Fruit fly (Drosophila melanogaster): ENCODE results near the gene Gnmt.

Gene Gnmt

DNA sequence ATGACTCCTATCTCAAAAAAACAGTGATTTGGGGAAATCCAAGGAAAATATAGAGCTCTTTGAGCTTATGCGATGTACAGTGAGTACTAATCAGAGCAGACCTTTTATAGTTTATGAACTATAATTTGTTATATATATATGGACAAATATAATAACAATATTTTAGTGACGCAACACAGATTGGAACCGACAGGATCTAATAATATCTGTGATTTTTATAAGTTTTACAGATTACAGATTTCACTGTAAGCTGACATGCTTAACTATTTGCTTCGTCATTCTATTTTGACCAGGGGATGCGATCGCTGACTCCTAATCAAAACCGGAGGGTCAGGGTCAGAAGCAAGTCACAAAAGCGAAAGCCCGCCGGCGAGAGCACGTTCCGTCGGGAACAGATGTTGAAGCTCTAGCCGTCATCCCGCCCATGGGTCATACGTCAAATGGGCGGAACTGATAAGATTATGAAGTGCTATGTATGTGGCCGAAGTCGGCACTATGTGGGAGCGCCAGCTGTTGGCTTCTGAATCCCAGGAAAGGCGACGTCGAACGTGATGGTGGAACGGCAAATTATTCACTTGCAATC is at the start of gene Gnmt:
TSS of gene Gnmt (plus strand) at position 568 of the 583 bp plus-strand sequence.
- TF ChIP-seq ttk (optimal IDR thresholded peaks at IDR 0.05), result no peak
- TF ChIP-seq psq (optimal IDR thresholded peaks at IDR 0.05), result no peak
- no peak for TF ChIP-seq insv (optimal IDR thresholded peaks at IDR 0.05)
- no peak for TF ChIP-seq h (optimal IDR thresholded peaks at IDR 0.05)
- TF ChIP-seq Sin3A (optimal IDR thresholded peaks at IDR 0.05), result no peak
- no peak for TF ChIP-seq Myc (optimal IDR thresholded peaks at IDR 0.05)

DNA sequence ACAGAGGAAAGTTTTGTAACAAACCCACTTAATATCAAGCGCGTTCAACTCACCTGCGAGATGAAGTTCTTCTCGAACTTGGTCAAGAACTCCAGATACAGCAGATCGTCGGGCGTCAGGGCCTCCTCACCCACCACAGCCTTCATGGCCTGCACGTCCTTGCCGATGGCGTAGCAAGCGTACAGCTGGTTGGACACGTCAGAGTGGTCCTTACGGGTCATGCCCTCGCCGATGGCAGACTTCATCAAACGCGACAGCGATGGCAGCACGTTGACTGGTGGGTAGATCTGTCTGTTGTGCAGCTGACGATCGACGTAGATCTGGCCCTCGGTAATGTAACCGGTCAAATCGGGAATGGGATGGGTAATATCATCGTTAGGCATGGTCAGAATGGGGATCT is 49.5 kb upstream of the Gnmt start:
- TF ChIP-seq ttk (optimal IDR thresholded peaks at IDR 0.05) (no peak), psq (optimal IDR thresholded peaks at IDR 0.05) (no peak), Sin3A (optimal IDR thresholded peaks at IDR 0.05) (no peak), insv (optimal IDR thresholded peaks at IDR 0.05) (no peak), Myc (optimal IDR thresholded peaks at IDR 0.05) (no peak), h (optimal IDR thresholded peaks at IDR 0.05) (no peak)

DNA sequence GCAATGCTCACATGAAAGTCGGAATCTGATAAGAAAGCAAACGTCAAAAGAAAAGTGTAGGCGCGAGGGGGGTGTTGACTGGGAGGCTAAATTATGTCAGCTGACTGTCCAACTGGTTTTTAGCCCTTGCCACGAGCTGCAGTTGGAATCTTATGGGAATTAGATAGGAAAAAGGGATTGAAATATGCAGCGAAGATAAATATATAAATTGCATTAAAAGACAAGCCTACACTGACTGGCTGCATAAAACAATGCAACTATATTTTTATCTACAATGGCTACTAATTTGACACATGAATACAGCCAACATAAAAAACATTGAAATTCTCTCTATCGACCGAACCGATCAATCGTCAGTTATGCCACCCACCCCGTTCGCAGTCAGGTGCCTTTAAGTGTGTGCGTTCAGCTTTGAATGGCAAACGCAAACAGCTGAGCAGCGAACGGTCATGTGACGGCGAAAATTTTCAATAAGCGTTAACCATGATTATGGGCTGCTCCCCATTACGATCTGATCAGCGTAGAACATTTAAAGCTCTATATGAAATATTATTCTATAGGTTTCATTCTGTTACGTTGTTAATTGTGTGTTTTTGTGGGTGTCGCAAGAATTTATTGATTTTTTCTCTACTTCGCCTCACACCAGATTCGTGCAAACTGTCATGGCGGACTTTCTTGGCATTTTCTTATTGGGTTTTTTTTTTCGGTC is 47.6 kb upstream of the Gnmt start:
- no peak for TF ChIP-seq Sin3A (optimal IDR thresholded peaks at IDR 0.05)
- peak; percentile 86 for TF ChIP-seq psq (optimal IDR thresholded peaks at IDR 0.05)

DNA sequence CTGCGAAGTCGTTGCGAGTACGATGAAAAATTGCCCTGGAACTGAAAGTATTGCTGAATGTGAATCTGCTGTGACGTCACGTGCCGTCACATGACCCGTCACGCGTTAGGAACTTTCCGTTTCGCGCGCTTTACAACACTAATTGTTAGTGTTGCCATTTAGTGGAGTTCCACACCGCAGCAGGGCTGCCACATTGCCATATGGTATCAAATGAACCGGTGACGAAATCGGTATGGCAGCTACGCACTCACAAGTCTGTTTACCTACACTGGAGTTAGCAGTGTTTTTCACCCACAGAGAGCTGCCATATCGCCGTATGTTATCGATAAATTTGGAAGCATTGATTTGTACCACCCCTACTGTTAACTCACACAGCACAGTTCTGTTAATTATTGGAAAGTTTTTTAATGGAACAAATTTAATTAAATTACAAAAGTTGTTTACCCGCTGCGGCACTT is 46.7 kb upstream of the Gnmt start, which contains the start of the genes Vha55 and Snx3:
TSS of gene Vha55 (minus strand) at position 139 of the 458 bp plus-strand sequence.
TSS of gene Snx3 (plus strand) at position 341 of the 458 bp plus-strand sequence.
- TF ChIP-seq h (optimal IDR thresholded peaks at IDR 0.05) (no peak), Sin3A (optimal IDR thresholded peaks at IDR 0.05) (no peak), ttk (optimal IDR thresholded peaks at IDR 0.05) (no peak), insv (optimal IDR thresholded peaks at IDR 0.05) (no peak), psq (optimal IDR thresholded peaks at IDR 0.05) (no peak), Myc (optimal IDR thresholded peaks at IDR 0.05) (no peak)

DNA sequence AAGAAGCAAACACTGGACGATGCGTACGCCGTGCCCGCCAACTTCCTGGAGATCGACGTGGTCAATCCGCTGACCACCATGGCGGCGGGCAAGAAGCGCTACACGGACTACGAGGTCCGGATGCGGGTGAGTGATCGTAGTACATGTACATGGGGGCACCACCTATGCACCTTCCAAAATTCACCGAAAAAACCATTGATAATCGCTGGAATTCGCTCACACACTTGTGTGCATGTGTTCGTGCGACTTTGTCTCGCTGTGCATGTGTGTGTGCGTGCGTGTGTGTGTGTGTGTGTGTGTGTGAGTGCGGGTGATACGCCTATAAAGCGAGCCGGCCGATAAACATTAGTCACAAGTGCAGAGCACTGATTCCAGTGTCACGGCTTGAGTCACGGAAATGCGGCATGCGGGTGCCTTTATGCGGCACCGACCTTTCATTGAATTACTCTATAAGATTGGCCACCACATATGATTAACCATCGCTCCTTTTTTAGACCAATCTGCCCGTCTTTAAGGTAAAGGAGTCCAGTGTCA is 45.9 kb upstream of the Gnmt start:
- TF ChIP-seq Myc (optimal IDR thresholded peaks at IDR 0.05), result no peak
- TF ChIP-seq Sin3A (optimal IDR thresholded peaks at IDR 0.05), result no peak
- no peak for TF ChIP-seq psq (optimal IDR thresholded peaks at IDR 0.05)
- TF ChIP-seq insv (optimal IDR thresholded peaks at IDR 0.05), result no peak
- no peak for TF ChIP-seq h (optimal IDR thresholded peaks at IDR 0.05)
- no peak for TF ChIP-seq ttk (optimal IDR thresholded peaks at IDR 0.05)

DNA sequence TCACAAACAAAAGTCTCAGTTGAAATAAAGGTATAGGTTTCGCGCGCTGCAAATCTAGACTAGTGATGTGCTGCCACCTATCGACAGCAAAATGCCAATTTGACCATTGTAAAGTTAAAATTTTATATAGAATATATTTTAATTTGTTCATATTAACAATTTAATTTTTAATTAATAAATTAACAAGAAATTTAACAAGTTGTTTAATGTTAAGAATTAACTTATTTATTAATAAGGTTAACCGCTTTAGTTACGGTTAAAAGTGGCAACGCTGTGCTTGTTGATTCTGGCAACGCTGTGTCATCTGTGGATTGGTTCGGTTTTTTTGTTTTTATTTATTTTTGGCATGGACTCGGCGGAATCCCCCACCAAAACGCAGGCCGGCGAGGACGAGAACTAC is 44.0 kb upstream of the Gnmt start, which contains the start of gene Not10:
TSS of gene Not10 (plus strand) at position 279 of the 400 bp plus-strand sequence.
- TF ChIP-seq ttk (optimal IDR thresholded peaks at IDR 0.05) (no peak), psq (optimal IDR thresholded peaks at IDR 0.05) (no peak), h (optimal IDR thresholded peaks at IDR 0.05) (no peak), insv (optimal IDR thresholded peaks at IDR 0.05) (no peak), Myc (optimal IDR thresholded peaks at IDR 0.05) (no peak), Sin3A (optimal IDR thresholded peaks at IDR 0.05) (no peak)

DNA sequence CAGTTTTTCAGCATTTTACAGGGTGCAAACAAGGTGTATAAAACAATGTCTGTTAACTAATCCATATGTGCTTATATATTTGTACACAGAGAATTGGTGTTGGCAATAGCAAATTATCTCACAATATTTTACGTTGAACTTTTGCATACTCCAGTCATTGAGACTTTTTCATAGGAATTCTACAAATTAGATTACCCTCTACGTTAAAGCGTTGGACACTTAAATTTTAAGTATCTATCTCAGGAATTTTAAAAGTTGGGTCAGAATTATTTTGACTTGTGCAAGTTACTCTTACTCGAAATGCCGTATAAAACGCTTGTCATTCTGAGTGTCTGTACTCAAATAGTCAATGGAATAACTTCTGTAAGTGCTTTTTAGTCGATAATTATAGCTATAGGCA is 41.3 kb upstream of the Gnmt start, which contains the start of gene CG18530:
TSS of gene CG18530 (plus strand) at position 301 of the 400 bp plus-strand sequence.
- TF ChIP-seq psq (optimal IDR thresholded peaks at IDR 0.05) (no peak), h (optimal IDR thresholded peaks at IDR 0.05) (no peak), Sin3A (optimal IDR thresholded peaks at IDR 0.05) (no peak)

DNA sequence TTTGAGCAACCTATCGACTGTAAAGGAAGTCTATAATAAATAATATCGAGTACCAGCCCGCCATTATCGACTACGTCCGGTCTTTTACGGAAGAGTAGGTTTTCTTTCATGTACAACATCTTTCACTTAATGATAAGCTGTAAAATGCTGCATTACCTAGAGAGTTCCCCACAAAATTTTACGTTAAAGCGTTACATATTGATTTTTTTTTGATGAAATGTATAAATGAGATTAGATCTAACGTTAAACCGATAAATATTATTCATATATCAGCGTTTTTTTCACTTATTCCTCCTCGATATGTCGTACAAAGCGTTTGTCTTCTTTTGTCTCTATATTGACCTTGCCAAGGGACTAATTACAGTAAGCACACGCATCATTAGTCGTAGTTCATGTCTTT is 39.8 kb upstream of the Gnmt start, which contains the start of gene CG11598:
TSS of gene CG11598 (plus strand) at position 301 of the 400 bp plus-strand sequence.
- TF ChIP-seq ttk (optimal IDR thresholded peaks at IDR 0.05) (no peak), Myc (optimal IDR thresholded peaks at IDR 0.05) (no peak), psq (optimal IDR thresholded peaks at IDR 0.05) (no peak), insv (optimal IDR thresholded peaks at IDR 0.05) (no peak), h (optimal IDR thresholded peaks at IDR 0.05) (no peak), Sin3A (optimal IDR thresholded peaks at IDR 0.05) (no peak)

DNA sequence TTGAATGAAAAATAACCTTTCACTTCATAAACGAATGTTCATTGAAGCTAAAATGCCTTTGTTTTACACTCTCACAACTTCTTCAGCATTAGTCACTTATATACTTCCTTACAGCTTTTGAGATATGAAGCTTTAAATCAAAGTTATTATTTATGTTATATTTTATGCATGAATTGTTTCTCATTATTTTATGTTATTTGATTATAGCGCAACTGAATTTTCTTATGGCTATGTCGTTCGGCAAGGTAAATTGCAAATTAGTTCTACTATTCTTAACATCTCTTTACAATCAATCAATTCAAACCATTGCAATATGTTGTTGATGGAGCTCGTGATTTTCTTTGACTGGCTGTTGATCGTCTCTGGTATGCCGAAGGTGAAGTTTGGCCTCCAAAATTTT is 38.2 kb upstream of the Gnmt start, which contains the start of gene CG11600:
TSS of gene CG11600 (plus strand) at position 301 of the 400 bp plus-strand sequence.
- TF ChIP-seq insv (optimal IDR thresholded peaks at IDR 0.05), result no peak
- TF ChIP-seq h (optimal IDR thresholded peaks at IDR 0.05), result no peak
- no peak for TF ChIP-seq Sin3A (optimal IDR thresholded peaks at IDR 0.05)
- TF ChIP-seq Myc (optimal IDR thresholded peaks at IDR 0.05), result no peak
- no peak for TF ChIP-seq psq (optimal IDR thresholded peaks at IDR 0.05)
- TF ChIP-seq ttk (optimal IDR thresholded peaks at IDR 0.05), result no peak

DNA sequence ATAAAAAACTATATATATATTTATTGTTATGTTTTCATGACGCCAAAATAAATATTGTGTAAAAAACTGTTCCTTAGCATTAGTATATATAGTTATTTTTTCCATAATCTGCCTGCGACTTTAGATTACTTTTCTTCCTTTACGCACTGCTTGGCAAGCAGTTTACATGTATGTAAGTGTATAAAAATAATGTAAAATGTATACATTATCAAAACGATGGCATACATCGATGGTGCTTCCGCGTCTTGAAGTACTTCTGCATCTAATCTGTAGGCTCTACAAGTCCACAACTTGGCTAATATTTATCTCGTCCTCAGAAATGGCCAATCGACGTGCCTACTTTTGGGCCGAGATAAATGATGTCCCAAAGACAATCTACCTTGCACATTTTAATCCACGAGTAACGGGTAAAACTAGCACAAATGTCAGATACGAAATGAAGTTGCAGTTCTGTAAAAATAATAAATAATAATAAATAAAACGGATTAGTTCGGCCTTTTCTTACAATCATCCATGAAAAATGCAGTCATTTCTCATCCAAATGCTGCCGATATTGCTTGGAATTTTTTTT is 36.4 kb upstream of the Gnmt start, which contains the start of gene CG11608:
TSS of gene CG11608 (plus strand) at position 521 of the 571 bp plus-strand sequence.
- no peak for TF ChIP-seq Sin3A (optimal IDR thresholded peaks at IDR 0.05)
- no peak for TF ChIP-seq psq (optimal IDR thresholded peaks at IDR 0.05)
- no peak for TF ChIP-seq h (optimal IDR thresholded peaks at IDR 0.05)
- TF ChIP-seq ttk (optimal IDR thresholded peaks at IDR 0.05), result no peak
- no peak for TF ChIP-seq insv (optimal IDR thresholded peaks at IDR 0.05)
- no peak for TF ChIP-seq Myc (optimal IDR thresholded peaks at IDR 0.05)

DNA sequence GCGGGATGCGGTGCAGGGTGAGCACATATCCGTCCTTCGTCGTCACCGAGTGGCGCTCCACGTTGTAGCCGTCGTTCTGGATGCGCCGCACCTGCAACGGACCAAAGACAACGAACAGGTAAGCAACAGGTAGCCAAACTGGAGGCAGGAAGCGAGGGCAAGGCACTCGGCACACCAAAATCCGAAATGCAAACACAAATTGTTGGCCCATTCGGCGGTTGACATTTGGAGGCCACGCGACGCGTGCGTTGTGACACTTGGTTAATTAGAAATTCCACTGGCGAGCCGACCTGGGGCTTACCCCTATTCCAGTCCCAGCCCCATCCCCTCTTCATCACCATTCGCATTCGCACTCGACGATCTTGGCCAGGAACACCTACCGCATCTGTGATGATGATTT is 32.8 kb upstream of the Gnmt start:
- no peak for TF ChIP-seq Sin3A (optimal IDR thresholded peaks at IDR 0.05)
- no peak for TF ChIP-seq insv (optimal IDR thresholded peaks at IDR 0.05)

DNA sequence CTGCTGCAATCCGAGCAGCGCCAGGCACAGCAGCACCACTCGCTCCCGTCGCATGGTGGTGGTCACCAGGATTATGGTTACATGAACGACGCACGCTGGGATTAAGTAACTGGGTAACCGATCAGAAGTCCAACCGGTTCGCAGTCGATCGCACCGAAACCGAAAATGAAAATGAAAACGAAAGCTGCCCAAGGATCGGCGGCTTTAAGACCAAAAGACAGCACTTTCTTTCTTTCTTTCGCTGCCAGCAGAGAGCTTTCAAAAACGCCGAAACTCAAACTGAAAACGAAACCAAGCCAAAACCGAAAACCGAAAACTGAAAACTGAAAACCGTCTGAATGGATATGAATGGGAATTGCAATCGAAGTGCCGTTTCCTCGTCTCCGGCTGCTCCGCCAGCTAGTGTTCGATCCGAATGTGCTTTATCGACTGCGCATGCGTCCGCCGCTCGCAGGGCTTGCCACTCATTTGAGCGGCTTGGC is 32.3 kb upstream of the Gnmt start, which contains the start of gene CG6753:
TSS of gene CG6753 (minus strand) at position 432 of the 482 bp plus-strand sequence.
- TF ChIP-seq Sin3A (optimal IDR thresholded peaks at IDR 0.05), result no peak
- TF ChIP-seq h (optimal IDR thresholded peaks at IDR 0.05), result no peak
- TF ChIP-seq psq (optimal IDR thresholded peaks at IDR 0.05), result no peak
- TF ChIP-seq insv (optimal IDR thresholded peaks at IDR 0.05), result no peak
- TF ChIP-seq ttk (optimal IDR thresholded peaks at IDR 0.05), result no peak
- no peak for TF ChIP-seq Myc (optimal IDR thresholded peaks at IDR 0.05)
